Worm (Caenorhabditis elegans): ENCODE measurements around the gene C47E8.3.
A peak's percentile ranks its signal among the peaks of the same experiment; 100 is the strongest.

C47E8.3 gene

ce11 chrV:14687106-14687964, 7.2 kb downstream of the C47E8.3 start:
- no peak for TF ChIP-seq dao-5 (tag; optimal IDR thresholded peaks at IDR 0.05)

ce11 chrV:14688097-14688912, 8.2 kb downstream of the C47E8.3 start, which contains the start of gene C47E8.11:
Gene C47E8.11 (plus strand): TSS chrV:14688616.
- TF ChIP-seq him-1 (tag; optimal IDR thresholded peaks at IDR 0.05) (no peak), W03F9.2 (tag; optimal IDR thresholded peaks at IDR 0.05) (peak; percentile 48)

ce11 chrV:14689060-14689750, 9.1 kb downstream of the C47E8.3 start, which contains the start of gene gasr-8:
Gene gasr-8 (plus strand): TSS chrV:14689110.
- TF ChIP-seq him-1 (tag; optimal IDR thresholded peaks at IDR 0.05), result no peak

ce11 chrV:14695713-14696112, 15.6 kb downstream of the C47E8.3 start:
- no peak for TF ChIP-seq dao-5 (tag; optimal IDR thresholded peaks at IDR 0.05)
- no peak for TF ChIP-seq W03F9.2 (tag; optimal IDR thresholded peaks at IDR 0.05)
- TF ChIP-seq him-1 (tag; optimal IDR thresholded peaks at IDR 0.05), result no peak

- TF ChIP-seq dao-5 (tag; optimal IDR thresholded peaks at IDR 0.05) (no peak), W03F9.2 (tag; optimal IDR thresholded peaks at IDR 0.05) (peak; percentile 77), him-1 (tag; optimal IDR thresholded peaks at IDR 0.05) (peak; percentile 50)
Measured at ce11 chrV:14696604-14697307, 16.6 kb downstream of the C47E8.3 start, which contains the start of gene unc-112. Gene unc-112 (minus strand): TSS chrV:14696654.

DNA sequence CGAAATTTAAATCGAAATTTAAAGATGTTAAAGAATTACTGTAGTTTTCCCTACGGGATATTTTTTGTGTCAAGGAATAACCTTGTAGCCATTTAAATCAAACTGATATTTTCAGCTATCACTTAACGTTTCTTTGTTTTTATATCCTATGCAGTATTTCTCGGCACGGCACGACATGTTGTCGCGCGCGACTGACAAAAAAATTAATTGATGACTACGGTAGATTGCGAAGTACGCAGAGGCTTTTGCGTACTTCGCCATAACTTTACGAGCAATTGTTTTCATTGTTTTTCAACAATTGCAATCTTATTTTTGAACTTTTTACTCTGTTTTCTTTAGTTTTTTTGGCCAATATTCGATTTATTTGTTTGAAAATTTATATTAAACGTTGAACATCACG, 17.9 kb downstream of the C47E8.3 start:
- TF ChIP-seq dao-5 (tag; optimal IDR thresholded peaks at IDR 0.05), result no peak
- TF ChIP-seq him-1 (tag; optimal IDR thresholded peaks at IDR 0.05), result no peak
- no peak for TF ChIP-seq W03F9.2 (tag; optimal IDR thresholded peaks at IDR 0.05)

- TF ChIP-seq W03F9.2 (tag; optimal IDR thresholded peaks at IDR 0.05) (no peak), dao-5 (tag; optimal IDR thresholded peaks at IDR 0.05) (no peak), him-1 (tag; optimal IDR thresholded peaks at IDR 0.05) (no peak)
Measured at ce11 chrV:14698666-14699065, 18.6 kb downstream of the C47E8.3 start, which contains the start of gene set-5. Gene set-5 (plus strand): TSS chrV:14698966.

DNA sequence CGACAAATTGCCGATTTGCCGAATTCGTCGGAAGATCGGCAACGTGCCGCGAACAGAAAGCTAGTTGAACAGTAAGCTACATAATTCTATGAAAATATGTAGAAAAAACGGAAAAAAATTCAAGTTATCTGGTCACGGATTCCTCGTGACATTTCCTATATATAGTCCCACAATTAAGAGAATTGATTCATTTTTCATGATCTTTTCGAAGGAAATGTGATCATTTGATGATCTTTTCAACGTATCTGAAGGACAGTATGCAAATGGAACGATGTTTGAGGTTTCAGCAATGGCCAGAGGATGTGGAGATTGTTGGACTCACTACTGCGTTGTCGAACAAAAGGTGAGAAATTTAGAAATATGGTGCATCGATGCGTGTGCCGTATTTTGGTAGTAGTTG, 27.8 kb downstream of the C47E8.3 start, which contains the start of gene R08A2.9:
Gene R08A2.9 (plus strand): TSS at position 301 of the 400 bp plus-strand sequence.
- TF ChIP-seq him-1 (tag; optimal IDR thresholded peaks at IDR 0.05) (no peak), dao-5 (tag; optimal IDR thresholded peaks at IDR 0.05) (no peak), W03F9.2 (tag; optimal IDR thresholded peaks at IDR 0.05) (no peak)

- TF ChIP-seq him-1 (tag; optimal IDR thresholded peaks at IDR 0.05) (no peak), W03F9.2 (tag; optimal IDR thresholded peaks at IDR 0.05) (no peak), dao-5 (tag; optimal IDR thresholded peaks at IDR 0.05) (no peak)
Measured at ce11 chrV:14711077-14711476, 31.0 kb downstream of the C47E8.3 start, which contains the start of gene ssp-33. Gene ssp-33 (plus strand): TSS chrV:14711377.

ce11 chrV:14712316-14712715, 32.2 kb downstream of the C47E8.3 start, which contains the start of gene R08A2.5:
Gene R08A2.5 (plus strand): TSS chrV:14712616.
- no peak for TF ChIP-seq dao-5 (tag; optimal IDR thresholded peaks at IDR 0.05)
- TF ChIP-seq W03F9.2 (tag; optimal IDR thresholded peaks at IDR 0.05), result no peak
- no peak for TF ChIP-seq him-1 (tag; optimal IDR thresholded peaks at IDR 0.05)

ce11 chrV:14715608-14716007, 35.5 kb downstream of the C47E8.3 start, which contains the start of gene R08A2.2:
Gene R08A2.2 (minus strand): TSS chrV:14715708.
- TF ChIP-seq dao-5 (tag; optimal IDR thresholded peaks at IDR 0.05) (no peak), him-1 (tag; optimal IDR thresholded peaks at IDR 0.05) (no peak), W03F9.2 (tag; optimal IDR thresholded peaks at IDR 0.05) (no peak)

DNA sequence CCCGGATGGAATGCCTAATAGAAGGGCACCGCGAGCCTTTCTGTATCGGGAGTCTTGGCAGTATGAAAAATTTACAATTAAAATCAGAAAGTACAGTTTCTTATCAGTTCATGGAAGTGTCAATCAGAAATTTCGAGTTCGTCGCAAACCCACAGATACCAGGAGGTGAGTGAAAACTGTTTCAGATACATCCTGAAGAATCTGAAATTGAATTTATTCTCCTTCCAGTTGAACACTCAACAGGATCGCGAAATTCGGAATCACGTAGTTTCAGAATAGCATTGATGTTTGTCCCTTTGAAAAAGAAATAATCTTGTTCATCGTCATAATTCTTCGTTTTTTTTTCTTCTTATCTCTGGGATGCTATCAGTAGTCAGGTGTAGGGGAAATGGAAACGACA, 36.0 kb downstream of the C47E8.3 start, which contains the start of gene fbxa-147:
Gene fbxa-147 (plus strand): TSS at position 386 of the 400 bp plus-strand sequence.
- TF ChIP-seq W03F9.2 (tag; optimal IDR thresholded peaks at IDR 0.05) (no peak), dao-5 (tag; optimal IDR thresholded peaks at IDR 0.05) (no peak), him-1 (tag; optimal IDR thresholded peaks at IDR 0.05) (no peak)

ce11 chrV:14719491-14719890, 39.4 kb downstream of the C47E8.3 start, which contains the start of gene R08A2.1:
Gene R08A2.1 (minus strand): TSS chrV:14719591.
- TF ChIP-seq W03F9.2 (tag; optimal IDR thresholded peaks at IDR 0.05) (no peak), dao-5 (tag; optimal IDR thresholded peaks at IDR 0.05) (no peak), him-1 (tag; optimal IDR thresholded peaks at IDR 0.05) (no peak)
